Worm (Caenorhabditis elegans): Measurements from ENCODE around the gene bus-8A.

bus-8A gene

ce11 chrX:5467820-5468270 is 24.9 kb upstream of the bus-8A start, which contains the start of gene dpyd-1:
dpyd-1 (plus strand) TSS chrX:5467870.
- TF ChIP-seq nhr-237 (tag; optimal IDR thresholded peaks at IDR 0.05) (no peak), elt-2 (tag; optimal IDR thresholded peaks at IDR 0.05) (peak; percentile 94), nhr-19 (GFP tag; conservative IDR thresholded peaks at IDR 0.05) (peak; percentile 34), lin-14 (GFP tag; optimal IDR thresholded peaks at IDR 0.05) (peak; percentile 16), lin-35 (GFP tag; optimal IDR thresholded peaks at IDR 0.05) (peak in 1 of 2 experiments; percentile 63), blmp-1 (tag; optimal IDR thresholded peaks at IDR 0.05) (peak; percentile 53), grh-1 (GFP tag; IDR thresholded peaks at IDR 0.05) (peak; percentile 44), unc-30 (tag; optimal IDR thresholded peaks at IDR 0.05) (no peak), aha-1 (tag; optimal IDR thresholded peaks at IDR 0.05) (no peak), snpc-4 (tag; optimal IDR thresholded peaks at IDR 0.05) (no peak), vab-15 (tag; optimal IDR thresholded peaks at IDR 0.05) (no peak), nhr-85 (tag) (peak; percentile 68), fkh-10 (GFP tag; optimal IDR thresholded peaks at IDR 0.05) (no peak), nhr-71 (tag; optimal IDR thresholded peaks at IDR 0.05) (peak; percentile 35), nhr-90 (tag; optimal IDR thresholded peaks at IDR 0.05; ENCODE audit: poor library complexity) (peak; percentile 24), ceh-88 (GFP tag; IDR thresholded peaks at IDR 0.05) (no peak), dpl-1 (GFP tag; optimal IDR thresholded peaks at IDR 0.05) (peak in 1 of 3 experiments; percentile 12), hlh-17 (GFP tag; optimal IDR thresholded peaks at IDR 0.05; ENCODE audit: borderline replicate concordance) (no peak), ztf-4 (tag; optimal IDR thresholded peaks at IDR 0.05) (no peak), nhr-20 (tag; optimal IDR thresholded peaks at IDR 0.05) (peak; percentile 53), egl-27 (tag; optimal IDR thresholded peaks at IDR 0.05) (no peak), elt-3 (tag; optimal IDR thresholded peaks at IDR 0.05) (peak; percentile 73 to 98 (median 88)), mdl-1 (tag; optimal IDR thresholded peaks at IDR 0.05) (peak in 1 of 2 experiments; percentile 93), unc-62 (GFP tag; optimal IDR thresholded peaks at IDR 0.05) (no peak)

ce11 chrX:5470111-5470745 is 22.5 kb upstream of the bus-8A start:
- TF ChIP-seq efl-1 (optimal IDR thresholded peaks at IDR 0.05), result no peak
- TF ChIP-seq efl-1 (GFP tag; optimal IDR thresholded peaks at IDR 0.05 in 1 of 2), result no peak
- no peak for TF ChIP-seq ceh-63 (GFP tag; optimal IDR thresholded peaks at IDR 0.05)
- no peak for TF ChIP-seq tlp-1 (tag; optimal IDR thresholded peaks at IDR 0.05)
- TF ChIP-seq mef-2 (tag; optimal IDR thresholded peaks at IDR 0.05), result no peak
- TF ChIP-seq lir-3 (tag; optimal IDR thresholded peaks at IDR 0.05; ENCODE audit: poor library complexity), result no peak
- no peak for TF ChIP-seq egl-13 (tag; optimal IDR thresholded peaks at IDR 0.05)
- no peak for TF ChIP-seq nhr-20 (tag; optimal IDR thresholded peaks at IDR 0.05)
- no peak for TF ChIP-seq unc-62 (GFP tag; optimal IDR thresholded peaks at IDR 0.05)
- TF ChIP-seq skn-1 (tag; optimal IDR thresholded peaks at IDR 0.05), result no peak
- peak; percentile 82 for TF ChIP-seq nhr-85 (tag)
- peak; percentile 15 for TF ChIP-seq rnt-1 (tag; optimal IDR thresholded peaks at IDR 0.05)
- peak; percentile 41 for TF ChIP-seq lin-14 (GFP tag; optimal IDR thresholded peaks at IDR 0.05)
- no peak for TF ChIP-seq nhr-12 (tag; optimal IDR thresholded peaks at IDR 0.05)
- TF ChIP-seq blmp-1 (tag; optimal IDR thresholded peaks at IDR 0.05), result peak; percentile 49
- TF ChIP-seq snpc-4 (tag; optimal IDR thresholded peaks at IDR 0.05), result no peak
- no peak for TF ChIP-seq C04F5.9 (tag; optimal IDR thresholded peaks at IDR 0.05)
- TF ChIP-seq nhr-71 (tag; optimal IDR thresholded peaks at IDR 0.05), result no peak
- no peak for TF ChIP-seq unc-98 (GFP tag; IDR thresholded peaks at IDR 0.05)
- TF ChIP-seq fkh-10 (GFP tag; optimal IDR thresholded peaks at IDR 0.05), result no peak
- TF ChIP-seq irx-1 (tag; optimal IDR thresholded peaks at IDR 0.05), result no peak

DNA sequence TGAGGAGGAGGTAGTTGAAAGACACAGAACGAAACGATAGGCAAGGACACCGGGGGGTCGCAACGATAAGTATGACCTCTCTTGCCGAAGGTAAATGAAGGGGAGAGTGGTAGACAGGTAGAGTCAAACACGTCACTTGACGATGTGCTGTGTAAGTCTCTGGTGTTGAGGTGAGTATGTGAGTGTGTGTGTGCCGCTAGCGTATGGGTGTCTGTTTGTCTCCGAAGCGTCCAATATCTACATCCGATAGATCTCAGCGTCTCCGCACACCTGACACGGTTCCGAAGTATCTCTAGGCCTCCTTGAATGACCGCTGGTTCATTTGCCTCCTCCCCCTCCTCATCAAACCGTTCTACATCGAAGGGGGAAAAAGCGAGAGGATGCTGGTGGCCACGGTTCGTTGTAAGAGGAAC is 17.5 kb upstream of the bus-8A start:
- TF ChIP-seq nhr-237 (tag; optimal IDR thresholded peaks at IDR 0.05), result no peak
- TF ChIP-seq efl-3 (GFP tag; optimal IDR thresholded peaks at IDR 0.05), result no peak
- TF ChIP-seq hlh-4 (tag; optimal IDR thresholded peaks at IDR 0.05), result no peak
- TF ChIP-seq lin-14 (GFP tag; optimal IDR thresholded peaks at IDR 0.05), result peak; percentile 95
- peak; percentile 8 to 34 for TF ChIP-seq efl-1 (optimal IDR thresholded peaks at IDR 0.05)
- no peak for TF ChIP-seq efl-1 (GFP tag; optimal IDR thresholded peaks at IDR 0.05 in 1 of 2)
- no peak for TF ChIP-seq zag-1 (tag; optimal IDR thresholded peaks at IDR 0.05)
- TF ChIP-seq lsy-2 (tag; optimal IDR thresholded peaks at IDR 0.05), result peak; percentile 35 to 72
- TF ChIP-seq Y116A8C.19 (tag; optimal IDR thresholded peaks at IDR 0.05; ENCODE audit: borderline replicate concordance), result no peak
- TF ChIP-seq dpl-1 (GFP tag; optimal IDR thresholded peaks at IDR 0.05), result peak in 1 of 3 experiments; percentile 15
- TF ChIP-seq lir-3 (tag; optimal IDR thresholded peaks at IDR 0.05; ENCODE audit: poor library complexity), result no peak
- peak in 1 of 3 experiments; percentile 45 for TF ChIP-seq ceh-82 (tag; optimal IDR thresholded peaks at IDR 0.05)
- no peak for TF ChIP-seq hpl-2 (GFP tag; optimal IDR thresholded peaks at IDR 0.05)
- TF ChIP-seq vab-15 (tag; optimal IDR thresholded peaks at IDR 0.05), result no peak
- TF ChIP-seq sup-37 (GFP tag; optimal IDR thresholded peaks at IDR 0.05), result no peak
- TF ChIP-seq lin-39 (tag; optimal IDR thresholded peaks at IDR 0.05), result no peak
- no peak for TF ChIP-seq unc-30 (tag; optimal IDR thresholded peaks at IDR 0.05)
- TF ChIP-seq mdl-1 (tag; optimal IDR thresholded peaks at IDR 0.05), result peak in 1 of 2 experiments; percentile 82
- no peak for TF ChIP-seq isw-1 (GFP tag; IDR thresholded peaks at IDR 0.05)

All from whole organism, L1 larva.